Worm (Caenorhabditis elegans) whole organism, young adult: ENCODE data around the gene T24A6.1.
"Not testable (repeated sequence)": the region's sequence is repeated elsewhere in the genome, so short reads cannot be mapped to it uniquely, and the experiment has no call there.

ENCODE experiments used
- C06A6.2 ChIP-seq: fragments of 200-800 bp; sonication (Bioruptor generic); conservative IDR thresholded peaks from 2 replicates; pipeline ENCODE4 v1.3.6; 2022; ENCODE audit warnings: missing genetic modification characterization, missing compliant biosample characterization
- ceh-40 ChIP-seq: fragments of 200-800 bp; sonication (Bioruptor generic); IDR thresholded peaks from 2 replicates; pipeline ENCODE4 v1.3.6; 2022; ENCODE audit warnings: missing genetic modification characterization, missing compliant biosample characterization
- ceh-91 ChIP-seq: fragments of 200-800 bp; sonication (Bioruptor generic); IDR thresholded peaks from 2 replicates; pipeline ENCODE4 v1.3.6; 2022; ENCODE audit warnings: missing genetic modification reagents, missing genetic modification characterization, missing compliant biosample characterization
- dox-1 ChIP-seq: fragments of 200-800 bp; sonication (Bioruptor generic); IDR thresholded peaks from 2 replicates; pipeline ENCODE4 v1.3.6; 2022; ENCODE audit warnings: missing genetic modification reagents, missing genetic modification characterization, missing compliant biosample characterization
- dpl-1 ChIP-seq: fragments of 150-350 bp; optimal IDR thresholded peaks from 2 replicates; lab custom pipeline; 2014; ENCODE audit warnings: missing biosample characterization, missing genetic modification reagents, missing genetic modification characterization
- hlh-12 ChIP-seq: sonication (generic microtip); optimal IDR thresholded peaks from 2 replicates; lab custom pipeline; 2016; ENCODE audit warnings: missing genetic modification characterization, missing compliant biosample characterization
- lag-1 ChIP-seq: fragments of 200-800 bp; sonication (Bioruptor generic); IDR thresholded peaks from 2 replicates; pipeline ENCODE4 v1.3.6; 2022; ENCODE audit warnings: missing genetic modification reagents, missing genetic modification characterization, missing compliant biosample characterization
- let-607 ChIP-seq, 2 experiments: fragments of 200-800 bp in 1 of 2; sonication (Bioruptor generic) in 1 of 2; sonication (generic microtip) in 1 of 2; optimal IDR thresholded peaks; 2 replicates each; lab custom pipeline; 2016 to 2018; ENCODE audit warnings: mild to moderate bottlenecking in 2 of 2, missing compliant biosample characterization in 2 of 2, missing genetic modification characterization in 2 of 2, moderate library complexity in 2 of 2, missing genotype in 1 of 2
- rpc-1 ChIP-seq, 2 experiments: fragments of 150-350 bp in 1 of 2; sonication (generic microtip) in 1 of 2; optimal IDR thresholded peaks; 2 replicates each; lab custom pipeline; 2014 to 2018; ENCODE audit warnings: missing biosample characterization in 1 of 2, missing genetic modification characterization in 1 of 2, missing genetic modification reagents in 1 of 2, missing genotype in 1 of 2
- sea-2 ChIP-seq: fragments of 200-800 bp; sonication (Bioruptor generic); IDR thresholded peaks from 2 replicates; pipeline ENCODE4 v1.3.6; 2022; ENCODE audit warnings: missing genetic modification characterization, missing compliant biosample characterization
- unc-130 ChIP-seq: sonication (generic microtip); optimal IDR thresholded peaks from 2 replicates; lab custom pipeline; 2016; ENCODE audit warnings: missing genetic modification reagents, missing genetic modification characterization, missing compliant biosample characterization
- ztf-22 ChIP-seq: fragments of 200-800 bp; sonication (Bioruptor generic); optimal IDR thresholded peaks from 2 replicates; lab custom pipeline; 2018; ENCODE audit warnings: mild to moderate bottlenecking, missing genetic modification characterization, moderate library complexity, missing compliant biosample characterization
- ztf-25 ChIP-seq: fragments of 200-800 bp; sonication (Bioruptor generic); IDR thresholded peaks from 2 replicates; pipeline ENCODE4 v1.3.6; 2022; ENCODE audit warnings: missing genetic modification reagents, missing genetic modification characterization, missing compliant biosample characterization

DNA sequence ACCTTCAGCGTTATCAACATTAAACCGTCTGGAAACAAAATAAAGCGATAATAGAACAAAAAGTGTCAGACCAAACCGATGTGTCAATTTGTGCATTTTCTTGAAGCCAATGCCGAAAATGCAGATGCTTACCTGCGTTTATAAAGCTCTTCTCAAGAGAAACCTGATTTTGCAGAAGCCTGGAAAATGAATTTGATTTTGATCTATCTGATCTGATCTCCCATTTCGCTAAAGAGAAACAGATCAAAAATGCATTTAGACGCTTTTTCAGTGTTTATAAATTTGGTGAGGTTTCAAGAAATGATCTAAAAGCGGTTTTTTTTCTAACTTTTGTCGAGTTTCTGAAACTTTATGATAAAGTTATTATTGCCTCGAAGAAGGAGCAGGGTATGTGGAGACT is 4.0 kb downstream of the T24A6.1 start, which contains the start of gene T24A6.16:
- TF ChIP-seq let-607 (tag; optimal IDR thresholded peaks at IDR 0.05; lab: Kevin White, UChicago); ceh-91 (GFP tag; lab: Robert Waterston, UW); ztf-25 (GFP tag; lab: Robert Waterston, UW); C06A6.2 (GFP tag; lab: Robert Waterston, UW); ztf-22; ceh-40 (GFP tag; lab: Robert Waterston, UW); rpc-1 (optimal IDR thresholded peaks at IDR 0.05; lab: Kevin White, UChicago); rpc-1 (tag; optimal IDR thresholded peaks at IDR 0.05; lab: Kevin White, UChicago); lag-1 (GFP tag; lab: Robert Waterston, UW); unc-130 (GFP tag; lab: Kevin White, UChicago); dpl-1 (GFP tag; lab: Kevin White, UChicago); sea-2 (GFP tag; lab: Robert Waterston, UW); dox-1 (GFP tag; lab: Robert Waterston, UW); hlh-12 (tag; lab: Kevin White, UChicago): not testable (repeated sequence)
